Worm (Caenorhabditis elegans) whole organism, L4/young adult: ENCODE data around the gene W07G4.7.

Source experiments
- W03F9.2 ChIP-seq: fragments of 150-350 bp; optimal IDR thresholded peaks from 2 replicates; lab custom pipeline; 2014; ENCODE audit warnings: missing biosample characterization, missing genetic modification characterization
- dao-5 ChIP-seq: sonication (generic microtip); optimal IDR thresholded peaks from 2 replicates; lab custom pipeline; 2016; ENCODE audit warnings: missing genotype, missing genetic modification characterization, moderate library complexity, missing compliant biosample characterization
- him-1 ChIP-seq: sonication (generic microtip); optimal IDR thresholded peaks from 2 replicates; lab custom pipeline; 2016; ENCODE audit warnings: missing genotype, missing genetic modification reagents, missing genetic modification characterization, missing compliant biosample characterization

- TF ChIP-seq him-1 (tag; lab: Kevin White, UChicago): no peak
- TF ChIP-seq dao-5 (tag; lab: Kevin White, UChicago): no peak
- TF ChIP-seq W03F9.2 (tag; lab: Kevin White, UChicago): no peak
These were observed 25.7 kb downstream of the W07G4.7 start, which contains the start of gene F15B9.10 for ce11 chrV:13008825-13009224.
